Worm (Caenorhabditis elegans) whole organism, mixed stage, embryonic: ENCODE results near the gene K07E3.4.

Source experiments
- M03D4.4 ChIP-seq: sonication (generic microtip); optimal IDR thresholded peaks from 2 replicates; lab custom pipeline; 2017; ENCODE audit warnings: mild to moderate bottlenecking, missing genetic modification characterization, missing compliant biosample characterization
- bed-3 ChIP-seq: fragments of 200-800 bp; sonication (Bioruptor generic); optimal IDR thresholded peaks from 3 replicates; lab custom pipeline; 2018; ENCODE audit warnings: mild to moderate bottlenecking, missing genetic modification characterization, moderate library complexity, missing compliant biosample characterization
- blmp-1 ChIP-seq: fragments of 150-350 bp; optimal IDR thresholded peaks from 2 replicates; lab custom pipeline; 2014; ENCODE audit warnings: missing biosample characterization, missing genetic modification characterization
- ceh-39 ChIP-seq: fragments of 150-350 bp; optimal IDR thresholded peaks from 2 replicates; lab custom pipeline; 2014; ENCODE audit warnings: missing biosample characterization, missing genetic modification characterization
- ceh-43 ChIP-seq: fragments of 200-800 bp; sonication (Bioruptor generic); optimal IDR thresholded peaks from 2 replicates; lab custom pipeline; 2018; ENCODE audit warnings: mild to moderate bottlenecking, missing genetic modification characterization, moderate library complexity, missing compliant biosample characterization
- ceh-83 ChIP-seq: fragments of 200-800 bp; sonication (Bioruptor generic); optimal IDR thresholded peaks from 2 replicates; lab custom pipeline; 2018; ENCODE audit warnings: mild to moderate bottlenecking, missing genetic modification characterization, missing compliant biosample characterization
- ces-1 ChIP-seq: fragments of 150-350 bp; optimal IDR thresholded peaks from 2 replicates; lab custom pipeline; 2014; ENCODE audit warnings: missing biosample characterization, missing genetic modification reagents, missing genetic modification characterization
- cnd-1 ChIP-seq: fragments of 200-800 bp; sonication (Bioruptor generic); optimal IDR thresholded peaks from 2 replicates; lab custom pipeline; 2018; ENCODE audit warnings: mild to moderate bottlenecking, missing genetic modification characterization, missing compliant biosample characterization
- drap-1 ChIP-seq: fragments of 200-800 bp; sonication (Bioruptor generic); optimal IDR thresholded peaks from 3 replicates; lab custom pipeline; 2018; ENCODE audit warnings: mild to moderate bottlenecking, missing genetic modification characterization, missing compliant biosample characterization
- elt-1 ChIP-seq: sonication (generic microtip); optimal IDR thresholded peaks from 2 replicates; lab custom pipeline; 2017; ENCODE audit warnings: missing genetic modification characterization, mild to moderate bottlenecking, missing compliant biosample characterization, antibody characterized with exemption, moderate library complexity, borderline replicate concordance; ENCODE audit not compliant: insufficient read depth
- elt-3 ChIP-seq: fragments of 150-350 bp; optimal IDR thresholded peaks from 2 replicates; lab custom pipeline; 2014; ENCODE audit warnings: missing biosample characterization, missing genetic modification characterization
- flh-1 ChIP-seq: fragments of 200-800 bp; sonication (Bioruptor generic); optimal IDR thresholded peaks from 2 replicates; lab custom pipeline; 2018; ENCODE audit warnings: mild to moderate bottlenecking, missing genetic modification characterization, moderate library complexity, missing compliant biosample characterization
- ham-2 ChIP-seq: fragments of 200-800 bp; sonication (Bioruptor generic); optimal IDR thresholded peaks from 2 replicates; lab custom pipeline; 2018; ENCODE audit warnings: mild to moderate bottlenecking, missing genetic modification characterization, missing compliant biosample characterization
- hlh-1 ChIP-seq: fragments of 150-350 bp; optimal IDR thresholded peaks from 2 replicates; lab custom pipeline; 2014; ENCODE audit warnings: missing biosample characterization, missing genetic modification reagents, missing genetic modification characterization
- lin-13 ChIP-seq: fragments of 150-350 bp; optimal IDR thresholded peaks from 2 replicates; lab custom pipeline; 2014; ENCODE audit warnings: missing biosample characterization, missing genetic modification characterization
- lin-32 ChIP-seq: fragments of 200-800 bp; sonication (Bioruptor generic); optimal IDR thresholded peaks from 2 replicates; lab custom pipeline; 2018; ENCODE audit warnings: mild to moderate bottlenecking, missing genetic modification characterization, missing compliant biosample characterization
- lsy-2 ChIP-seq: fragments of 150-350 bp; optimal IDR thresholded peaks from 2 replicates; lab custom pipeline; 2014; ENCODE audit warnings: missing biosample characterization, missing genetic modification characterization
- mab-5 ChIP-seq: fragments of 150-350 bp; optimal IDR thresholded peaks from 2 replicates; lab custom pipeline; 2014; ENCODE audit warnings: missing biosample characterization, missing genetic modification characterization
- mep-1 ChIP-seq: fragments of 150-350 bp; optimal IDR thresholded peaks from 2 replicates; lab custom pipeline; 2017; ENCODE audit warnings: missing biosample characterization, missing genetic modification reagents, missing genetic modification characterization, inconsistent platforms
- mls-2 ChIP-seq: sonication (generic microtip); optimal IDR thresholded peaks from 2 replicates; lab custom pipeline; 2016; ENCODE audit warnings: mild to moderate bottlenecking, missing genetic modification characterization, moderate library complexity, missing compliant biosample characterization
- nhr-12 ChIP-seq: fragments of 150-350 bp; optimal IDR thresholded peaks from 2 replicates; lab custom pipeline; 2014; ENCODE audit warnings: missing biosample characterization, missing genetic modification characterization
- nhr-2 ChIP-seq: fragments of 150-350 bp; optimal IDR thresholded peaks from 2 replicates; lab custom pipeline; 2014; ENCODE audit warnings: missing biosample characterization, missing genetic modification characterization
- nhr-237 ChIP-seq: fragments of 150-350 bp; optimal IDR thresholded peaks from 2 replicates; lab custom pipeline; 2014; ENCODE audit warnings: missing biosample characterization, missing genetic modification characterization
- nhr-28 ChIP-seq: fragments of 150-350 bp; optimal IDR thresholded peaks from 2 replicates; lab custom pipeline; 2014; ENCODE audit warnings: missing biosample characterization, missing genetic modification characterization
- nhr-76 ChIP-seq: sonication (generic microtip); optimal IDR thresholded peaks from 2 replicates; lab custom pipeline; 2017; ENCODE audit warnings: missing biosample characterization, missing genetic modification characterization
- pha-4 ChIP-seq: fragments of 150-350 bp; optimal IDR thresholded peaks from 2 replicates; lab custom pipeline; 2018; ENCODE audit warnings: missing biosample characterization, missing genetic modification reagents, missing genetic modification characterization
- sem-2 ChIP-seq: fragments of 200-800 bp; sonication (Bioruptor generic); optimal IDR thresholded peaks from 2 replicates; lab custom pipeline; 2018; ENCODE audit warnings: mild to moderate bottlenecking, missing genetic modification characterization, missing compliant biosample characterization
- sptf-1 ChIP-seq: sonication (generic microtip); optimal IDR thresholded peaks from 2 replicates; lab custom pipeline; 2017; ENCODE audit warnings: mild to moderate bottlenecking, missing genetic modification characterization, moderate library complexity, missing compliant biosample characterization
- tbx-8 ChIP-seq: fragments of 200-800 bp; sonication (Bioruptor generic); optimal IDR thresholded peaks from 2 replicates; lab custom pipeline; 2018; ENCODE audit warnings: mild to moderate bottlenecking, missing genetic modification characterization, moderate library complexity, missing compliant biosample characterization
- unc-120 ChIP-seq: sonication (generic microtip); optimal IDR thresholded peaks from 2 replicates; lab custom pipeline; 2017; ENCODE audit warnings: missing genetic modification characterization, missing compliant biosample characterization; ENCODE audit not compliant: poor library complexity, severe bottlenecking
- unc-39 ChIP-seq: fragments of 150-350 bp; optimal IDR thresholded peaks from 2 replicates; lab custom pipeline; 2014; ENCODE audit warnings: missing biosample characterization, missing genetic modification characterization
- unc-62 ChIP-seq: fragments of 150-350 bp; optimal IDR thresholded peaks from 2 replicates; lab custom pipeline; 2014; ENCODE audit warnings: missing biosample characterization, missing genetic modification reagents, missing genetic modification characterization
- zip-8 ChIP-seq: fragments of 150-350 bp; optimal IDR thresholded peaks from 2 replicates; lab custom pipeline; 2014; ENCODE audit warnings: missing biosample characterization, missing genetic modification characterization
- ztf-11 ChIP-seq: fragments of 150-350 bp; optimal IDR thresholded peaks from 2 replicates; lab custom pipeline; 2014; ENCODE audit warnings: missing biosample characterization, missing genetic modification characterization

K07E3.4 gene

DNA sequence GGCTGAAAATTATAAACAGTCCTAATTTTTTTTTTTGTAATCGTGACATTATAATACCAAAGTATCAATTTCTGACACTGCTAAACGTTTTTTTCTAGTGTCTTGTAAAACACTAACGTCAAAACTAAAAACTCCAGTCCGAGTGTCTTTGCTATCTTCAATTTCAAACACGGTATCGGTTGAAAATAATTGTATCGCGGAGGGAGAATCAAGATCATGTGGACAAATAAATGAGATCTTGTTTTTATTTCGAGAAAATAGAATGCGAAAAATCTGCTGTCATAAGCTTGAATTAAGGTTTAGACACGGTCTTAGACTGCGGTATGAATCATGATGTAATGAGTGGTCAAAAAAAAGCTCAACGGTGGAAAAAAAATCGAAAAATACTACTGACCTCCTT, 35.2 kb downstream of the K07E3.4 start:
- TF ChIP-seq ceh-43 (GFP tag; lab: Kevin White, UChicago): no peak
- TF ChIP-seq elt-3 (tag; lab: Kevin White, UChicago): no peak
- no peak for TF ChIP-seq ham-2
- TF ChIP-seq flh-1 (GFP tag; lab: Kevin White, UChicago): no peak
- TF ChIP-seq drap-1 (GFP tag; lab: Kevin White, UChicago): no peak
- no peak for TF ChIP-seq nhr-28
- no peak for TF ChIP-seq mep-1 (tag; lab: Kevin White, UChicago)
- TF ChIP-seq mab-5 (tag; lab: Kevin White, UChicago): no peak
- TF ChIP-seq zip-8 (tag; lab: Kevin White, UChicago): no peak
- no peak for TF ChIP-seq nhr-12 (tag; lab: Kevin White, UChicago)
- no peak for TF ChIP-seq blmp-1 (tag; lab: Kevin White, UChicago)
- no peak for TF ChIP-seq bed-3 (GFP tag; lab: Kevin White, UChicago)
- no peak for TF ChIP-seq nhr-2
- TF ChIP-seq nhr-237 (tag; lab: Kevin White, UChicago): no peak
- no peak for TF ChIP-seq lin-13
- TF ChIP-seq cnd-1 (tag; lab: Kevin White, UChicago): no peak
- no peak for TF ChIP-seq elt-1 (tag; lab: Kevin White, UChicago)
- TF ChIP-seq tbx-8: no peak
- no peak for TF ChIP-seq unc-39 (tag; lab: Kevin White, UChicago)

DNA sequence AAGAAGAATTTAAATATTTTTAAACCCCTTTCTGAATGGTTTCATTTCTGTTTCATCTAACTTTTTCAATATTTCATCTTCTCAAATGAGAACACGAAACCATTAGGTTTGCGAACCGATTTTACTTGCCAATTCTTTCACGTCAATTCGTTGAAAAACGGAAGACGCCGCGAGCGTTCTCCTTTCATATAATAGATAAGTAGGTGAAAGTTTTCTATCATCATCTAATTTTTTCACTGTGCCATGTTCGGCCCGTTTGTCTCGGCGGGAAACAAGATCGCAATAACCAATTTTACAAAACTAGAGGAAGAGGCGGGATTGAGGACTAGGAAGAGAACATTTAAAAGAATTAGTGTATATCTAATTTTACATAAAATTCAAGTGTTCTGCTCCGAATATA, 38.7 kb downstream of the K07E3.4 start, which contains the start of gene C18A11.4:
C18A11.4 (plus strand) TSS at position 367 of the 400 bp plus-strand sequence.
- TF ChIP-seq hlh-1 (no peak), mls-2 (no peak), lsy-2 (tag; lab: Kevin White, UChicago) (no peak), ztf-11 (tag; lab: Kevin White, UChicago) (no peak), nhr-12 (tag; lab: Kevin White, UChicago) (no peak), mab-5 (tag; lab: Kevin White, UChicago) (no peak), ceh-39 (no peak), sem-2 (GFP tag; lab: Kevin White, UChicago) (no peak), nhr-76 (tag; lab: Kevin White, UChicago) (no peak), lin-32 (no peak), lin-13 (no peak), nhr-2 (no peak), pha-4 (no peak), tbx-8 (no peak), blmp-1 (tag; lab: Kevin White, UChicago) (no peak), flh-1 (GFP tag; lab: Kevin White, UChicago) (no peak), unc-62 (GFP tag; lab: Kevin White, UChicago) (no peak), ceh-83 (no peak), bed-3 (GFP tag; lab: Kevin White, UChicago) (no peak)

DNA sequence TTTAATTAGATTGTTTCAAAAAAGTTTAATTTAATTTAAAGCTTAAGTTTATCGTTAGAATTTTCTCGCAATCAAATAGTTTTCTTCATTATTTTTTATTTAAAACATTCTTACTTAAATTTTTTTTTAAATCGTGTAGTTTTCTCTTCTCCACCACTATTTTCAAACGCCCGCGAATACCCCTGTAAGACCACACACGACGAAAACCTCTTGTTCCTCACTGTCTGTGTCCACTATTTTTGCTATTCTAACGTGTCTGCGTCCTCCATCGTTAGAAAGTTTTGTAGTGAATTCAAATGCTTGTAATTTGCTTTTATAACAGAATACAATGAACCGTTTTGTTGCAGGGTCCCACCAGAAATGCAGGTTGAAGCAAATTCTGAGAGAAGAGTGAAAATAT, 42.9 kb downstream of the K07E3.4 start, which contains the start of gene xol-1:
xol-1 (plus strand) TSS at position 347 of the 400 bp plus-strand sequence.
- TF ChIP-seq unc-39 (tag; lab: Kevin White, UChicago) (no peak), ceh-39 (no peak), mep-1 (tag; lab: Kevin White, UChicago) (peak; percentile 6), unc-120 (tag; lab: Kevin White, UChicago) (no peak), unc-62 (GFP tag; lab: Kevin White, UChicago) (no peak), M03D4.4 (tag; lab: Kevin White, UChicago) (no peak)
- TF ChIP-seq, all 35 proteins: peak for 1

DNA sequence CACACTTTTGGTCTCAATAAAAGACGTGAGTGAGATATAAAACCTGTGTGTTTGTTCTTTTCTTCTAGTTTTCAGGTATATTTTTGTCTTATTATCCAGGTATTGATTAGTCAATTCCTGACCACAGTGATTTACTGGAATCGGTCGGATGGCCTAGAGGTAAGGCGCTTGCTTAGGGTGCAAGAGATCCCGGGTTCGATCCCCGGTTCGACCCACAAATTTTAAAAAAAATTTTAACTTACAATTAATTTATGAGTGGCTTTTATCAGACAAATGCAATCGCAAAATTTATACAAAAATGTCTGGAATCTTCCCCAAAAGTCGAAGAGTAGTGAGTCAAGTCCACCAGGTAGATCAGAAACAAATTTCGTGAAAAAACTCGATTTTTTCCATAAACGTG, 46.5 kb downstream of the K07E3.4 start:
- TF ChIP-seq ceh-43 (GFP tag; lab: Kevin White, UChicago) (no peak), M03D4.4 (tag; lab: Kevin White, UChicago) (no peak), nhr-28 (no peak), ces-1 (no peak), hlh-1 (no peak), sptf-1 (tag; lab: Kevin White, UChicago) (no peak), mab-5 (tag; lab: Kevin White, UChicago) (no peak), nhr-76 (tag; lab: Kevin White, UChicago) (no peak), cnd-1 (tag; lab: Kevin White, UChicago) (no peak), unc-120 (tag; lab: Kevin White, UChicago) (no peak), sem-2 (GFP tag; lab: Kevin White, UChicago) (no peak), ceh-39 (no peak), drap-1 (GFP tag; lab: Kevin White, UChicago) (no peak)
